Fruit fly (Drosophila melanogaster) Kc167 (cell line): ENCODE measurements around the gene CG15404.

ENCODE experiments used
- Myc ChIP-seq: fragments of >200 bp; optimal IDR thresholded peaks from 2 replicates; lab custom pipeline; 2017; ENCODE audit warnings: missing external identifiers
- insv ChIP-seq: fragments of >200 bp; optimal IDR thresholded peaks from 3 replicates; lab custom pipeline; 2018; ENCODE audit warnings: missing external identifiers
- psq ChIP-seq: fragments of >200 bp; optimal IDR thresholded peaks from 2 replicates; lab custom pipeline; 2017; ENCODE audit warnings: missing external identifiers
- ttk ChIP-seq: sonication (Bioruptor generic); optimal IDR thresholded peaks from 2 replicates; lab custom pipeline; 2017; ENCODE audit warnings: missing external identifiers

DNA sequence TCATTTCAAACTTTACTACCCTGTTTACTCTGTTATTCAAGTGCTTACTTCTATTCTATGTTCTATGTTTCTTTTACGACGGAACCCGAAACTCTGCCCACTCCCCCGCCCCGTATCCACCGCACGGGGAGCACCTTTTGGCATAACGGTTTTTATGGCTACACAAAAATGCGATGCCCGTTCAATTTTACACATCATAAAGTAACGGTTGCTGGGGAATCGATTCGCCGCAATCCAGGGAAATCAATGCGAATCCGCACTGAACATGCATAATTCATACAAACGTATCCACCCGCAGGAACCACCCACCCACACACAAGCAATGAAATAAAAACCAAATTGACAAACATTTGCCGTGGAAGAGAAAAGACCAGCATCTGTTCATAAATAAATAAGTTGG is 29.9 kb upstream of the CG15404 start:
- TF ChIP-seq psq (lab: Kevin White, UChicago) (no peak), insv (lab: Kevin White, UChicago) (no peak), Myc (lab: Kevin White, UChicago) (no peak), ttk (lab: Kevin White, UChicago) (no peak)
